Fruit fly (Drosophila melanogaster): ENCODE measurements around the gene dachs.
A peak's percentile ranks its signal among the peaks of the same experiment; 100 is the strongest.

Gene dachs

DNA sequence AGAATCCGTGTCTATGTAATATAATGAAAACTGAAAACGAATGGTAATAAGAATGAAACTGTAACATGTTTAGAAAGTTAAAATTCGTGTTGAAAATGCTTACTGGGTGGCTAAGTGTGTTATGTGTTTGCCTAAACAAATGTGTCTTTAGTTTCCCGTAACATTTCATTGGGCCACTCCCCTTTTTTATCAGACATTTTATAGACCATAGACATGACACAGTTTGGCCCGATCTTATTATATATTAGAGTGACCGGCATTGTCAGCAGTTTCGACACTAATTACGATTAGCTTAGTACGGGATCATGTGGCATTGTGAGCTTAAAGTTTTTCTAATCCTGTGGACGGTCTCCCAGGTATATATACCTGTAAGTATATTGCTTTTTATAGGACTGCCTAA lies 10.4 kb downstream of the dachs start, which contains the start of gene CheA29a:
CheA29a (plus strand) TSS at position 301 of the 400 bp plus-strand sequence.
- TF ChIP-seq Mnt (GFP tag; optimal IDR thresholded peaks at IDR 0.05) (no peak), CG12768 (GFP tag; optimal IDR thresholded peaks at IDR 0.05) (no peak), toe (GFP tag; optimal IDR thresholded peaks at IDR 0.05) (no peak), Crg-1 (GFP tag; optimal IDR thresholded peaks at IDR 0.05) (no peak), Hr96 (GFP tag; optimal IDR thresholded peaks at IDR 0.05) (no peak), CG33017 (tag; optimal IDR thresholded peaks at IDR 0.05) (no peak)

DNA sequence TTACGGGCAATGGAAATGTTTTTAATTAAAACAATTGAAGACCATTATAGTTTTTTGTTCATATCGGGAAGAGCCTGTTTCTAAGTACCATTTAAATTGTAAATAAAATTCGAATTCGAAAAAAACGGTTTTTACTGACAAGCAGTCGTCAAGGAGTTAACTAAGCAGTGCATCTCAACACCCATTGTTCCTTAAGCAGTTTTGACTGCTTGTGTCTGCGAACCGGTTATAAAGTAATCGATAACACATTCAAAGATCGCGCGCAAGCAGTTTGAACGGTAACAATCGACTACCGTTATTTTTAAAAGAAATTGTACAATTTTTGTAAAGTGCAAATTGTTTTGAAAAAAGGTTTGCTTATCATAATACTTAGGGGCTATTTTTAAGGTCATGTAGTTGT lies 11.4 kb downstream of the dachs start:
- TF ChIP-seq CG11617 (GFP tag; optimal IDR thresholded peaks at IDR 0.05) = no peak
- TF ChIP-seq Hr96 (GFP tag; optimal IDR thresholded peaks at IDR 0.05) = no peak
- no peak for TF ChIP-seq CG12768 (GFP tag; optimal IDR thresholded peaks at IDR 0.05)
- TF ChIP-seq toe (GFP tag; optimal IDR thresholded peaks at IDR 0.05) = no peak
- TF ChIP-seq CG5204 (GFP tag; optimal IDR thresholded peaks at IDR 0.05) = no peak
- no peak for TF ChIP-seq tj (GFP tag; optimal IDR thresholded peaks at IDR 0.05)
- no peak for TF ChIP-seq kay (GFP tag; ENCODE audit: borderline replicate concordance)

DNA sequence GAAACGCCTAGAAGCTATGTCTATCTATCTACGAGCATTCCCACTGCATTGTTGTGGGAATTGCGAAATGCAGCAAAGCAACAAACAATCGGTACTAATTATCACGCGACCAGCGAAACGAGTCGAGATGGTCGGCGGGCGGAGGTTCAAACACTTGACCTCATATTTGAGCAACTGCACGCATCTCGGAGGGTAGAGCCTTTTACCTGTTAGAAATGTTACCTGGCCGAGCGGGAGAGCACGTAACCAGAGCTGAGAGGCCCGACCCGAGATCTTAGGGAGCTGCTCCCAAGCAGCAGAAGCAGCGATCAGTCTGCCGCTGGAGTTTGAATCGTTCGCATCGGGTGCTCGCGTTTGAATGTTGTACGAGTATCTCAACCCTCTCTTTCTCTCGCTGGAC lies 11.8 kb downstream of the dachs start:
- TF ChIP-seq cnc (optimal IDR thresholded peaks at IDR 0.05) (no peak), pad (GFP tag; optimal IDR thresholded peaks at IDR 0.05) (no peak), CG11617 (GFP tag; optimal IDR thresholded peaks at IDR 0.05) (no peak), CG5204 (GFP tag; optimal IDR thresholded peaks at IDR 0.05) (no peak), CG7101 (tag; optimal IDR thresholded peaks at IDR 0.05) (no peak), CG33017 (tag; optimal IDR thresholded peaks at IDR 0.05) (no peak), kay (GFP tag; ENCODE audit: borderline replicate concordance) (no peak), Crg-1 (GFP tag; optimal IDR thresholded peaks at IDR 0.05) (no peak), CG7045 (GFP tag; optimal IDR thresholded peaks at IDR 0.05) (no peak)

DNA sequence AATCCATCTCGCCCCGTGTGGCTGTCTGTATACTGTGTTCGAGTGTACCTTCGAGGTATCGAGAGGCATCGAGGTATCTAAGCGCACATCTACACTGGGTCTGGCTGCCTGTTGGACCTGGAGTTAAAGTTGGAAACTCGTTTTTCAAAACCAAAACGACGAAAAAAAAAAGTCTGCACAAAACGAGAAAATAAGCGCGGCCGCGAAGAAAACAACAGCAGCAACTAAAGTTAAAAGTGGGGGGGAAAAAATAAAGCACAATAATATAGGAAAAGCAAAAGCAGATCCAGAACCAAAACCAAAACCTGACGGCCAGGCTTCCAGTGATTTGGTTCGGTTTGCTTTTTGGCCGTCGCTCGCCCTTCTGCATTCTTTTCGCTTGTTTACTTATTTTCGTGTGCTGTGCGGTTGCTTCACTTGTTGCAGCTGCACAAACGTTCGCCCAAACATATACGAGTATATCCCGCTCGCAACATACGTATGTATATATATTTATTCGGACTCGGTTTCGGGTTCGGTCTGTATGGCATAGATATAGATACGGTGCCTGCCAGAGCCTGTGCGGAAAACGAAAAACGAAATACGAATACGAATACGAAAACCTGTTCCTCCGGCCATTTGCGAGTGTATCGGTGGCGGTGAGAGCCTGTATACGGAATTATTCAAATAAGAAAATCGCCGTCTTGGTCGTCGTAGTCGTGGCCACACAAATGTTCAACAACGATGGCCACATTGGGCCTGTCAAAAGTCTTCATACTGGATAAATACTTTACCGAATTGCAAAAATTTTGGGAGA lies 12.5 kb downstream of the dachs start:
- TF ChIP-seq Crg-1 (GFP tag; optimal IDR thresholded peaks at IDR 0.05) (no peak), toe (GFP tag; optimal IDR thresholded peaks at IDR 0.05) (no peak), ovo (GFP tag; optimal IDR thresholded peaks at IDR 0.05) (no peak), Hr96 (GFP tag; optimal IDR thresholded peaks at IDR 0.05) (no peak), bab1 (GFP tag; optimal IDR thresholded peaks at IDR 0.05) (no peak), CG33017 (tag; optimal IDR thresholded peaks at IDR 0.05) (no peak), CG5204 (GFP tag; optimal IDR thresholded peaks at IDR 0.05) (no peak), CG11617 (GFP tag; optimal IDR thresholded peaks at IDR 0.05) (no peak), pad (GFP tag; optimal IDR thresholded peaks at IDR 0.05) (no peak), cnc (optimal IDR thresholded peaks at IDR 0.05) (no peak), CG7045 (GFP tag; optimal IDR thresholded peaks at IDR 0.05) (no peak), cic (GFP tag; optimal IDR thresholded peaks at IDR 0.05) (no peak), Clk (GFP tag; optimal IDR thresholded peaks at IDR 0.05) (no peak), CG14711 (tag; optimal IDR thresholded peaks at IDR 0.05) (no peak), CG1620 (GFP tag; optimal IDR thresholded peaks at IDR 0.05) (no peak)

DNA sequence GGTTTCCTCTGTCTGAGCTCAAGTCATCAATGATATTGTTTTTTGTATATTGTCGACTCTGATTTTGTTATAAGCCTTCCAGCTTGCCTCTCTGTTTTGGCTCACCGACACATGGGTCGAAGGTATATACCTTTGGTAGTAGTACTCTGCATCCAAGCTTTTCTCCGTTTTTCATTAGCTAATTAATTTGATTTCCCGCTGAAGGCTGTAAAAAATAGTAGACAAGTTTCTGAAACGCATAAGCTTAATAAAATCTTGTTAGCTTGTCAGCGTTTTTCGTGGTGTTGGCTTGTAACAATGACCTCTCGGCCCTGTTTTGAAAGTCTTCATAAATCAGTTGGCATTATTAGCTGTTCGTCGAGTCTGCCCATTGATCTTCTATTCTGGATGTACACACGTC lies 14.2 kb downstream of the dachs start:
- no peak for TF ChIP-seq ovo (GFP tag; optimal IDR thresholded peaks at IDR 0.05)
- no peak for TF ChIP-seq cic (GFP tag; optimal IDR thresholded peaks at IDR 0.05)
- TF ChIP-seq kay (GFP tag; ENCODE audit: borderline replicate concordance) = peak; percentile 17
- no peak for TF ChIP-seq Clk (GFP tag; optimal IDR thresholded peaks at IDR 0.05)
- TF ChIP-seq tj (GFP tag; optimal IDR thresholded peaks at IDR 0.05) = no peak

DNA sequence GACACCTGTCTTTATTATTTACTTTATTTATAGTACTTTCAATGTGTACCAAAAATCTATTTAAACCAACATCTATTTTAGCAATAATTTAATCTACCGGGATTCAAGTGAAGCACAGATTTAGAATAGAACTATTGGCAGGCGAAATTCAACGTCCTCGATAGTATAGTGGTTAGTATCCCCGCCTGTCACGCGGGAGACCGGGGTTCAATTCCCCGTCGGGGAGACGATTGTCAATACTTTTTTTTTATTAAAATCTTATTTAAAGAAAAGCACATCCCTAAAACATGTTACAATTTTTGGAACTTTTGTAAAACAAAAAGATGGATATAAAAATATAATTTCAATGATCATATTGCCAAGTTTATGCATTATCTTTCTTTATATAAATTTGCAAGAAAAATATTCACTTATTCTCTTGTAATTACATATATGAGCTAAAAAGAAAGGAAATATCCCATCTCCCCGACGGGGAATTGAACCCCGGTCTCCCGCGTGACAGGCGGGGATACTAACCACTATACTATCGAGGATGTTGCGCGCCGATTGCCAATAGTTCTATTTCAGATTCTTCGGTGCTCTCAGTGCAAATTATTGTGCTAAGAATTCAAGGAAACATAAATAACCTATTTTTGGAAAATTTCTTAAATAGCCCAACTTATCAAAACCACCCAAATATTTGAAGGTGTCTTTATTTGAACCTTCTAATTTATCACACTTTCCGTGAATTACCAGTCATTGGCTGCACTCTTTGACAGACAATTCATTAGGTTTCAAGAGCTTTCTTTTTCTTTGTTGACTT lies 15.2 kb downstream of the dachs start, which contains the start of gene CG43796:
CG43796 (plus strand) TSS at position 752 of the 802 bp plus-strand sequence.
- no peak for TF ChIP-seq Clk (GFP tag; optimal IDR thresholded peaks at IDR 0.05)
- TF ChIP-seq bab1 (GFP tag; optimal IDR thresholded peaks at IDR 0.05) = peak; percentile 32

DNA sequence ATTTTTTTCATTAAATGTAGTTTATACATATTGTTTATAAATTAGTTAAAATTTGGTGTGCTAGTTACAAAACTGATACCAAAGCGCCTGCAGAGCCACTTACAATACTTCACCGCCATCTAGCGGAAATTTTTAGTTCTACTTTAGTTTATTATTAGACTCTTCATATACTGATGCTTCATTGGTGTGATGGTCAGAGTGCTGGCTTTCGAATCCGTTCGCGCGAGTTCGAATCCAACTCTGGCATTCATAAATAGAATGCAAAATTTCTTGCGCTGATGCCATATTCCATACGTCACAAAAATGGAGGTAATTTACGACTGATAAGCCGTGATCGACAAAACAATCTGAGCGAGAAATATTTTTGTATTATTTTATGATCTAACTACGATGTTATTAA lies 18.9 kb downstream of the dachs start:
- peak; percentile 28 for TF ChIP-seq CG7101 (tag; optimal IDR thresholded peaks at IDR 0.05)
- TF ChIP-seq bab1 (GFP tag; optimal IDR thresholded peaks at IDR 0.05) = peak; percentile 68
- no peak for TF ChIP-seq tj (GFP tag; optimal IDR thresholded peaks at IDR 0.05)
- no peak for TF ChIP-seq pad (GFP tag; optimal IDR thresholded peaks at IDR 0.05)
- TF ChIP-seq cic (GFP tag; optimal IDR thresholded peaks at IDR 0.05) = peak; percentile 3
- TF ChIP-seq Clk (GFP tag; optimal IDR thresholded peaks at IDR 0.05) = no peak
- peak; percentile 72 for TF ChIP-seq kay (GFP tag; ENCODE audit: borderline replicate concordance)
- TF ChIP-seq CG11617 (GFP tag; optimal IDR thresholded peaks at IDR 0.05) = no peak
